Worm (Caenorhabditis elegans) whole organism, mixed stage, embryonic: ENCODE data around the gene T16H12.3.

ENCODE experiments used
- elt-1 ChIP-seq: sonication (generic microtip); optimal IDR thresholded peaks from 2 replicates; lab custom pipeline; 2017; ENCODE audit warnings: missing genetic modification characterization, mild to moderate bottlenecking, missing compliant biosample characterization, antibody characterized with exemption, moderate library complexity, borderline replicate concordance; ENCODE audit not compliant: insufficient read depth
- lin-13 ChIP-seq: fragments of 150-350 bp; optimal IDR thresholded peaks from 2 replicates; lab custom pipeline; 2014; ENCODE audit warnings: missing biosample characterization, missing genetic modification characterization
- lsy-2 ChIP-seq: fragments of 150-350 bp; optimal IDR thresholded peaks from 2 replicates; lab custom pipeline; 2014; ENCODE audit warnings: missing biosample characterization, missing genetic modification characterization
- mab-5 ChIP-seq: fragments of 150-350 bp; optimal IDR thresholded peaks from 2 replicates; lab custom pipeline; 2014; ENCODE audit warnings: missing biosample characterization, missing genetic modification characterization
- mep-1 ChIP-seq: fragments of 150-350 bp; optimal IDR thresholded peaks from 2 replicates; lab custom pipeline; 2017; ENCODE audit warnings: missing biosample characterization, missing genetic modification reagents, missing genetic modification characterization, inconsistent platforms
- nhr-12 ChIP-seq: fragments of 150-350 bp; optimal IDR thresholded peaks from 2 replicates; lab custom pipeline; 2014; ENCODE audit warnings: missing biosample characterization, missing genetic modification characterization
- nhr-28 ChIP-seq: fragments of 150-350 bp; optimal IDR thresholded peaks from 2 replicates; lab custom pipeline; 2014; ENCODE audit warnings: missing biosample characterization, missing genetic modification characterization
- pha-4 ChIP-seq: fragments of 150-350 bp; optimal IDR thresholded peaks from 2 replicates; lab custom pipeline; 2018; ENCODE audit warnings: missing biosample characterization, missing genetic modification reagents, missing genetic modification characterization
- snpc-4 ChIP-seq: fragments of 150-350 bp; optimal IDR thresholded peaks from 2 replicates; lab custom pipeline; 2014; ENCODE audit warnings: missing biosample characterization, missing genetic modification characterization
- unc-120 ChIP-seq: sonication (generic microtip); optimal IDR thresholded peaks from 2 replicates; lab custom pipeline; 2017; ENCODE audit warnings: missing genetic modification characterization, missing compliant biosample characterization; ENCODE audit not compliant: poor library complexity, severe bottlenecking
- unc-39 ChIP-seq: fragments of 150-350 bp; optimal IDR thresholded peaks from 2 replicates; lab custom pipeline; 2014; ENCODE audit warnings: missing biosample characterization, missing genetic modification characterization
- unc-62 ChIP-seq: fragments of 150-350 bp; optimal IDR thresholded peaks from 2 replicates; lab custom pipeline; 2014; ENCODE audit warnings: missing biosample characterization, missing genetic modification reagents, missing genetic modification characterization
- ztf-11 ChIP-seq: fragments of 150-350 bp; optimal IDR thresholded peaks from 2 replicates; lab custom pipeline; 2014; ENCODE audit warnings: missing biosample characterization, missing genetic modification characterization

- TF ChIP-seq unc-62 (GFP tag; lab: Kevin White, UChicago) (no peak), lin-13 (tag; lab: Kevin White, UChicago) (no peak), mep-1 (tag; lab: Kevin White, UChicago) (no peak), ztf-11 (tag; lab: Kevin White, UChicago) (no peak), lsy-2 (tag; lab: Kevin White, UChicago) (no peak), pha-4 (no peak), elt-1 (tag; lab: Kevin White, UChicago) (no peak), mab-5 (tag; lab: Kevin White, UChicago) (no peak), unc-39 (tag; lab: Kevin White, UChicago) (no peak), nhr-28 (tag; lab: Kevin White, UChicago) (no peak), unc-120 (tag; lab: Kevin White, UChicago) (no peak), snpc-4 (no peak), nhr-12 (no peak)
Measured at ce11 chrIII:10118818-10119217, 35.7 kb upstream of the T16H12.3 start, which contains the start of gene ZK1128.3.
